Fruit fly (Drosophila melanogaster) whole organism, pupa: ENCODE results near the gene CG11409.

Source experiments
- CG12605 ChIP-seq: fragments of 200-800 bp; sonication (Bioruptor generic); IDR thresholded peaks from 2 replicates; pipeline ENCODE4 v1.3.6; 2022; ENCODE audit warnings: missing biosample characterization, missing genetic modification characterization
- CG14655 ChIP-seq: fragments of 200-800 bp; sonication (Bioruptor generic); optimal IDR thresholded peaks from 3 replicates; lab custom pipeline; 2017; ENCODE audit warnings: mild to moderate bottlenecking, missing biosample characterization, missing genetic modification reagents, missing genetic modification characterization
- CG32121 ChIP-seq: fragments of 200-800 bp; sonication (Bioruptor generic); IDR thresholded peaks from 2 replicates; pipeline ENCODE4 v1.3.6; 2022; ENCODE audit warnings: missing biosample characterization, missing genetic modification characterization
- EcR ChIP-seq: fragments of 200-800 bp; sonication (Bioruptor generic); optimal IDR thresholded peaks from 3 replicates; lab custom pipeline; 2019; ENCODE audit warnings: missing biosample characterization, missing genetic modification characterization, mild to moderate bottlenecking, moderate library complexity, missing genetic modification reagents
- Ets98B ChIP-seq: fragments of 200-800 bp; sonication (Bioruptor generic); IDR thresholded peaks from 2 replicates; pipeline ENCODE4 v1.3.6; 2022; ENCODE audit warnings: missing biosample characterization, missing genetic modification characterization

dm6 chrX:1284238-1284637 lies 57.1 kb downstream of the CG11409 start:
- TF ChIP-seq CG32121 (no peak), Ets98B (GFP tag; lab: Robert Waterston, UW) (no peak), CG14655 (GFP tag; lab: Kevin White, UChicago) (no peak), CG12605 (no peak), EcR (GFP tag; lab: Kevin White, UChicago) (no peak)
